Fruit fly (Drosophila melanogaster) whole organism, embryonic: ENCODE results near the gene Rpp20.

Source experiments
- Adf1 ChIP-seq: fragments of 200-800 bp; sonication (Bioruptor generic); IDR thresholded peaks from 2 replicates; pipeline ENCODE4 v1.3.6; 2022; ENCODE audit warnings: missing biosample characterization, missing genetic modification characterization
- Atf6 ChIP-seq: fragments of 200-800 bp; sonication (Bioruptor generic); IDR thresholded peaks from 2 replicates; pipeline ENCODE4 v1.3.6; 2022; ENCODE audit warnings: missing biosample characterization, missing genetic modification characterization
- Blimp-1 ChIP-seq: fragments of 200-800 bp; sonication (Bioruptor generic); optimal IDR thresholded peaks from 3 replicates; lab custom pipeline; 2018; ENCODE audit warnings: missing biosample characterization, missing genetic modification characterization, mild to moderate bottlenecking, moderate library complexity, missing genetic modification reagents
- C15 ChIP-seq: fragments of 200-800 bp; sonication (Bioruptor generic); IDR thresholded peaks from 3 replicates; pipeline ENCODE4 v1.3.6; 2022; ENCODE audit warnings: missing biosample characterization, missing genetic modification characterization
- CG10462 ChIP-seq: fragments of 200-800 bp; sonication (Bioruptor generic); optimal IDR thresholded peaks from 2 replicates; lab custom pipeline; 2016; ENCODE audit warnings: missing biosample characterization, missing genetic modification characterization
- CG12769 ChIP-seq: fragments of 200-800 bp; sonication (Bioruptor generic); optimal IDR thresholded peaks from 2 replicates; lab custom pipeline; 2019; ENCODE audit warnings: missing biosample characterization, mild to moderate bottlenecking, missing genetic modification characterization, moderate library complexity
- CG14710 ChIP-seq: fragments of 200-800 bp; sonication (Bioruptor generic); optimal IDR thresholded peaks from 3 replicates; lab custom pipeline; 2019; ENCODE audit warnings: missing biosample characterization, mild to moderate bottlenecking, missing genetic modification characterization, moderate library complexity
- CG15479 ChIP-seq: fragments of 200-800 bp; sonication (Bioruptor generic); optimal IDR thresholded peaks from 3 replicates; lab custom pipeline; 2019; ENCODE audit warnings: missing biosample characterization, mild to moderate bottlenecking, missing genetic modification characterization, moderate library complexity
- CG15696 ChIP-seq: fragments of 200-800 bp; sonication (Bioruptor generic); optimal IDR thresholded peaks from 2 replicates; lab custom pipeline; 2019; ENCODE audit warnings: missing biosample characterization, mild to moderate bottlenecking, missing genetic modification characterization, moderate library complexity
- CG17328 ChIP-seq: fragments of 200-800 bp; sonication (Bioruptor generic); IDR thresholded peaks from 2 replicates; pipeline ENCODE4 v1.3.6; 2022; ENCODE audit warnings: missing biosample characterization, missing genetic modification characterization
- CG17385 ChIP-seq: fragments of 200-800 bp; sonication (Bioruptor generic); optimal IDR thresholded peaks from 3 replicates; lab custom pipeline; 2018; ENCODE audit warnings: missing biosample characterization, mild to moderate bottlenecking, missing genetic modification characterization
- CG3163 ChIP-seq: fragments of 200-800 bp; sonication (Bioruptor generic); optimal IDR thresholded peaks from 3 replicates; lab custom pipeline; 2016; ENCODE audit warnings: missing biosample characterization, missing genetic modification characterization
- CG34376 ChIP-seq: fragments of 200-800 bp; sonication (Bioruptor generic); optimal IDR thresholded peaks from 2 replicates; lab custom pipeline; 2018; ENCODE audit warnings: missing biosample characterization, mild to moderate bottlenecking, missing genetic modification characterization
- CG4360 ChIP-seq: fragments of 200-800 bp; sonication (Bioruptor generic); IDR thresholded peaks from 2 replicates; pipeline ENCODE4 v1.3.6; 2022; ENCODE audit warnings: missing biosample characterization, missing genetic modification characterization
- CG4404 ChIP-seq: fragments of 200-800 bp; sonication (Bioruptor generic); IDR thresholded peaks from 2 replicates; pipeline ENCODE4 v1.3.6; 2022; ENCODE audit warnings: missing biosample characterization, missing genetic modification characterization
- CG4730 ChIP-seq: fragments of 200-800 bp; sonication (Bioruptor generic); IDR thresholded peaks from 2 replicates; pipeline ENCODE4 v1.3.6; 2022; ENCODE audit warnings: missing biosample characterization, missing genetic modification characterization
- CG6813 ChIP-seq: fragments of 200-800 bp; sonication (Bioruptor generic); optimal IDR thresholded peaks from 2 replicates; lab custom pipeline; 2017; ENCODE audit warnings: missing biosample characterization, missing genetic modification characterization, mild to moderate bottlenecking, moderate library complexity, missing genetic modification reagents
- CG7839 ChIP-seq: fragments of 200-800 bp; sonication (Bioruptor generic); optimal IDR thresholded peaks from 3 replicates; lab custom pipeline; 2018; ENCODE audit warnings: missing biosample characterization, mild to moderate bottlenecking, missing genetic modification characterization, moderate library complexity
- CG8089 ChIP-seq: fragments of 200-800 bp; sonication (Bioruptor generic); optimal IDR thresholded peaks from 3 replicates; lab custom pipeline; 2016; ENCODE audit warnings: missing biosample characterization, missing genetic modification characterization
- CG8944 ChIP-seq: fragments of 200-800 bp; sonication (Bioruptor generic); optimal IDR thresholded peaks from 3 replicates; lab custom pipeline; 2016; ENCODE audit warnings: missing biosample characterization, missing genetic modification characterization
- D ChIP-seq, 2 experiments: fragments of 200-800 bp in 1 of 2; fragments of >200 bp in 1 of 2; sonication (Bioruptor generic) in 1 of 2; optimal IDR thresholded peaks; 2 replicates in 1 of 2; 3 replicates in 1 of 2; lab custom pipeline; 2017; ENCODE audit warnings: mild to moderate bottlenecking in 1 of 2, missing biosample characterization in 1 of 2, missing genetic modification characterization in 1 of 2, missing genetic modification reagents in 1 of 2
- Elba2 ChIP-seq: fragments of 200-800 bp; sonication (Bioruptor generic); optimal IDR thresholded peaks from 3 replicates; lab custom pipeline; 2016; ENCODE audit warnings: missing biosample characterization, missing genetic modification characterization
- Fer3 ChIP-seq: fragments of 200-800 bp; sonication (Bioruptor generic); optimal IDR thresholded peaks from 2 replicates; lab custom pipeline; 2018; ENCODE audit warnings: missing biosample characterization, mild to moderate bottlenecking, missing genetic modification characterization, moderate library complexity
- HLH3B ChIP-seq: fragments of 200-800 bp; sonication (Bioruptor generic); IDR thresholded peaks from 2 replicates; pipeline ENCODE4 v1.3.6; 2022; ENCODE audit warnings: missing biosample characterization, missing genetic modification characterization
- Mad ChIP-seq: fragments of 200-800 bp; sonication (Bioruptor generic); optimal IDR thresholded peaks from 2 replicates; lab custom pipeline; 2016; ENCODE audit warnings: missing biosample characterization, missing genetic modification characterization
- Med ChIP-seq: fragments of 200-800 bp; sonication (Bioruptor generic); peaks from one replicate; lab custom pipeline; 2016; ENCODE audit warnings: missing biosample characterization, missing genetic modification characterization, mild to moderate bottlenecking, inconsistent platforms, moderate library complexity
- Mrtf ChIP-seq: fragments of 200-800 bp; sonication (Bioruptor generic); IDR thresholded peaks from 3 replicates; pipeline ENCODE4 v1.3.6; 2022; ENCODE audit warnings: missing biosample characterization, missing genetic modification characterization
- Nf-YC ChIP-seq: fragments of 200-800 bp; optimal IDR thresholded peaks from 3 replicates; lab custom pipeline; 2019; ENCODE audit warnings: missing biosample characterization, mild to moderate bottlenecking, missing genetic modification characterization, moderate library complexity
- Poxn ChIP-seq: fragments of 200-800 bp; sonication (Bioruptor generic); IDR thresholded peaks from 2 replicates; pipeline ENCODE4 v1.3.6; 2022; ENCODE audit warnings: missing biosample characterization, missing genetic modification characterization
- Rx ChIP-seq: fragments of 200-800 bp; sonication (Bioruptor generic); IDR thresholded peaks from 2 replicates; pipeline ENCODE4 v1.3.6; 2022; ENCODE audit warnings: missing biosample characterization, missing genetic modification characterization
- Trl ChIP-seq, 3 experiments: fragments of >200 bp in 2 of 3; fragments of 200-800 bp in 1 of 3; sonication (Bioruptor generic) in 1 of 3; optimal IDR thresholded peaks; 2 replicates in 1 of 3; 3 replicates in 2 of 3; lab custom pipeline; 2016 to 2017; ENCODE audit warnings: missing biosample characterization in 1 of 3, missing genetic modification characterization in 1 of 3
- Usf ChIP-seq: fragments of 200-800 bp; sonication (Bioruptor generic); optimal IDR thresholded peaks from 2 replicates; lab custom pipeline; 2017; ENCODE audit warnings: missing genotype, missing biosample characterization, missing genetic modification characterization
- ac ChIP-seq: fragments of 200-800 bp; sonication (Bioruptor generic); optimal IDR thresholded peaks from 3 replicates; lab custom pipeline; 2017; ENCODE audit warnings: missing biosample characterization, mild to moderate bottlenecking, missing genetic modification characterization
- ara ChIP-seq: fragments of 200-800 bp; sonication (Bioruptor generic); IDR thresholded peaks from 2 replicates; pipeline ENCODE4 v1.3.6; 2022; ENCODE audit warnings: missing biosample characterization, missing genetic modification characterization
- cg ChIP-seq: fragments of 200-800 bp; sonication (Bioruptor generic); optimal IDR thresholded peaks from 3 replicates; lab custom pipeline; 2019; ENCODE audit warnings: missing biosample characterization, mild to moderate bottlenecking, missing genetic modification characterization, moderate library complexity
- ci ChIP-seq: fragments of 200-800 bp; sonication (Bioruptor generic); IDR thresholded peaks from 3 replicates; pipeline ENCODE4 v1.3.6; 2022; ENCODE audit warnings: missing biosample characterization, missing genetic modification characterization
- dmrt11E ChIP-seq: fragments of 200-800 bp; sonication (Bioruptor generic); optimal IDR thresholded peaks from 3 replicates; lab custom pipeline; 2018; ENCODE audit warnings: missing biosample characterization, mild to moderate bottlenecking, missing genetic modification characterization, moderate library complexity
- dmrt99B ChIP-seq: fragments of 200-800 bp; sonication (Bioruptor generic); optimal IDR thresholded peaks from 2 replicates; lab custom pipeline; 2018; ENCODE audit warnings: missing biosample characterization, mild to moderate bottlenecking, missing genetic modification characterization, moderate library complexity
- gcm2 ChIP-seq: fragments of 200-800 bp; sonication (Bioruptor generic); optimal IDR thresholded peaks from 2 replicates; lab custom pipeline; 2016; ENCODE audit warnings: missing biosample characterization, missing genetic modification characterization
- jing ChIP-seq: fragments of 200-800 bp; sonication (Bioruptor generic); optimal IDR thresholded peaks from 2 replicates; lab custom pipeline; 2018; ENCODE audit warnings: missing biosample characterization, mild to moderate bottlenecking, missing genetic modification characterization
- nerfin-1 ChIP-seq: fragments of 200-800 bp; sonication (Bioruptor generic); optimal IDR thresholded peaks from 3 replicates; lab custom pipeline; 2019; ENCODE audit warnings: missing biosample characterization, mild to moderate bottlenecking, missing genetic modification characterization, moderate library complexity
- odd ChIP-seq: fragments of 200-800 bp; sonication (Bioruptor generic); optimal IDR thresholded peaks from 2 replicates; lab custom pipeline; 2017; ENCODE audit warnings: missing biosample characterization, mild to moderate bottlenecking, missing genetic modification characterization
- pros ChIP-seq: fragments of 200-800 bp; sonication (Bioruptor generic); optimal IDR thresholded peaks from 3 replicates; lab custom pipeline; 2019; ENCODE audit warnings: missing biosample characterization, mild to moderate bottlenecking, missing genetic modification characterization, moderate library complexity
- pzg ChIP-seq: fragments of 200-800 bp; sonication (Bioruptor generic); optimal IDR thresholded peaks from 3 replicates; lab custom pipeline; 2018; ENCODE audit warnings: missing biosample characterization, mild to moderate bottlenecking, missing genetic modification characterization, moderate library complexity
- sens ChIP-seq: fragments of 200-800 bp; sonication (Bioruptor generic); peaks from one replicate; lab custom pipeline; 2016; ENCODE audit warnings: missing biosample characterization, missing genetic modification characterization
- ssp ChIP-seq: fragments of 200-800 bp; sonication (Bioruptor generic); IDR thresholded peaks from 2 replicates; pipeline ENCODE4 v1.3.6; 2022; ENCODE audit warnings: missing biosample characterization, missing genetic modification characterization
- unc-4 ChIP-seq: fragments of 200-800 bp; sonication (Bioruptor generic); IDR thresholded peaks from 2 replicates; pipeline ENCODE4 v1.3.6; 2022; ENCODE audit warnings: missing biosample characterization, missing genetic modification characterization; ENCODE audit not compliant: partially characterized antibody
- vfl ChIP-seq: fragments of 200-800 bp; sonication (Bioruptor generic); optimal IDR thresholded peaks from 2 replicates; lab custom pipeline; 2016; ENCODE audit warnings: missing biosample characterization, missing genetic modification characterization
- vvl ChIP-seq: fragments of 200-800 bp; sonication (Bioruptor generic); IDR thresholded peaks from 2 replicates; pipeline ENCODE4 v1.3.6; 2022; ENCODE audit warnings: missing biosample characterization, missing genetic modification characterization
- zfh1 ChIP-seq: fragments of 200-800 bp; sonication (Bioruptor generic); IDR thresholded peaks from 3 replicates; pipeline ENCODE4 v1.3.6; 2022; ENCODE audit warnings: missing biosample characterization, missing genetic modification characterization

Rpp20 gene

dm6 chrX:19787921-19788620 lies 43.8 kb downstream of the Rpp20 start:
- TF ChIP-seq CG14710 (peak; percentile 5), vvl (GFP tag; lab: Robert Waterston, UW) (peak; percentile 27; the same call in 1 of the 2 replicates), sens (peak; percentile 71), CG4404 (GFP tag; lab: Robert Waterston, UW) (no peak), CG4360 (GFP tag; lab: Robert Waterston, UW) (peak; percentile 89), CG8944 (no peak), Elba2 (no peak), gcm2 (GFP tag; lab: Kevin White, UChicago) (no peak), CG6813 (GFP tag; lab: Kevin White, UChicago) (peak; percentile 4), odd (GFP tag; lab: Kevin White, UChicago) (no peak), vfl (no peak), Rx (GFP tag; lab: Robert Waterston, UW) (no peak), ac (peak; percentile 53), CG34376 (GFP tag; lab: Kevin White, UChicago) (no peak), CG3163 (GFP tag; lab: Kevin White, UChicago) (peak; percentile 77), pros (GFP tag; lab: Kevin White, UChicago) (peak; percentile 87), C15 (GFP tag; lab: Robert Waterston, UW) (no peak), CG12769 (tag; lab: Kevin White, UChicago) (no peak), Fer3 (tag; lab: Kevin White, UChicago) (no peak), dmrt11E (tag; lab: Kevin White, UChicago) (peak; percentile 30), ci (GFP tag; lab: Robert Waterston, UW) (0 out of 3 replicates have a peak, but pooled peaks have one; percentile 30), CG17385 (peak; percentile 94), Med (GFP tag; lab: Kevin White, UChicago) (peak; percentile 29), CG15696 (tag; lab: Kevin White, UChicago) (peak; percentile 44), CG15479 (GFP tag; lab: Kevin White, UChicago) (peak; percentile 73)

- peak; percentile 67 for TF ChIP-seq CG4360 (GFP tag; lab: Robert Waterston, UW)
- TF ChIP-seq CG7839 (tag; lab: Kevin White, UChicago): no peak
- TF ChIP-seq ara: no peak
- TF ChIP-seq CG8089: no peak
- no peak for TF ChIP-seq HLH3B (GFP tag; lab: Robert Waterston, UW)
- no peak for TF ChIP-seq Mad (GFP tag; lab: Kevin White, UChicago)
- TF ChIP-seq D (optimal IDR thresholded peaks at IDR 0.05; lab: Kevin White, UChicago): peak; percentile 71
- no peak for TF ChIP-seq D (GFP tag; optimal IDR thresholded peaks at IDR 0.05; lab: Kevin White, UChicago)
- no peak for TF ChIP-seq Poxn (GFP tag; lab: Robert Waterston, UW)
- TF ChIP-seq cg (GFP tag; lab: Kevin White, UChicago): peak; percentile 17
- no peak for TF ChIP-seq CG4730 (GFP tag; lab: Robert Waterston, UW)
- no peak for TF ChIP-seq CG10462 (GFP tag; lab: Kevin White, UChicago)
- peak in 1 of 2 experiments; percentile 3 for TF ChIP-seq Trl (optimal IDR thresholded peaks at IDR 0.05; lab: Kevin White, UChicago)
- no peak for TF ChIP-seq Trl (GFP tag; optimal IDR thresholded peaks at IDR 0.05; lab: Kevin White, UChicago)
- no peak for TF ChIP-seq Atf6
- no peak for TF ChIP-seq Adf1 (GFP tag; lab: Robert Waterston, UW)
- TF ChIP-seq gcm2 (GFP tag; lab: Kevin White, UChicago): no peak
- TF ChIP-seq dmrt99B (tag; lab: Kevin White, UChicago): no peak
- TF ChIP-seq ssp (GFP tag; lab: Robert Waterston, UW): no peak
- TF ChIP-seq Nf-YC (tag; lab: Kevin White, UChicago): no peak
- TF ChIP-seq Blimp-1 (GFP tag; lab: Kevin White, UChicago): no peak
- peak; percentile 42 for TF ChIP-seq Med (GFP tag; lab: Kevin White, UChicago)
- TF ChIP-seq CG17328 (GFP tag; lab: Robert Waterston, UW): no peak
- TF ChIP-seq unc-4 (GFP tag; lab: Robert Waterston, UW): no peak
- no peak for TF ChIP-seq zfh1 (GFP tag; lab: Robert Waterston, UW)
- peak; percentile 62 for TF ChIP-seq nerfin-1 (tag; lab: Kevin White, UChicago)
- no peak for TF ChIP-seq jing (GFP tag; lab: Kevin White, UChicago)
- no peak for TF ChIP-seq Mrtf (GFP tag; lab: Robert Waterston, UW)
- no peak for TF ChIP-seq pzg (GFP tag; lab: Kevin White, UChicago)
- no peak for TF ChIP-seq Usf (GFP tag; lab: Kevin White, UChicago)
Measured at dm6 chrX:19788621-19788944, 44.4 kb downstream of the Rpp20 start.
